Worm (Caenorhabditis elegans) whole organism, dauer: ENCODE results near the gene R13D7.2.

Experiments
- unc-62 ChIP-seq: sonication (generic microtip); optimal IDR thresholded peaks from 2 replicates; lab custom pipeline; 2017; ENCODE audit warnings: missing biosample characterization, missing genetic modification reagents, missing genetic modification characterization

The R13D7.2 gene

DNA sequence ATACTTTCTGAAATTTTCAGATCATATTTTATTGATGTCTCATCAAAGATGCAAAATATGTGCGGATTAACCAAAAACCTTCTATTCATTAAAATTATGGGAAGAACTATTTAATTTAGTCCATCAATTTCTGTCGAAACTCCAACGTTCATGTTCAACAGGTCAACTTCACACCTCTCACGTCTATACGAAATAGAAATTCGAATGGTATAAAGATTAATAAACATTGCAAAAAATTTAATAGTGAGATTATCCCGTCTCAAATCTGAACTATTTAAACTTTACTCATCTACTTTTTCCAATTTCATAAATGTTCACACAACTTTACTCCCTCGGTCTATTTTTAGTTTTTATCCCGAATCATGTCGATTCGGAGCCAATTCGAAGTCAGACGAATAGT lies at the start of gene R13D7.2:
R13D7.2 (plus strand) TSS at position 301 of the 400 bp plus-strand sequence.
- TF ChIP-seq unc-62 (GFP tag; lab: Kevin White, UChicago) = no peak

DNA sequence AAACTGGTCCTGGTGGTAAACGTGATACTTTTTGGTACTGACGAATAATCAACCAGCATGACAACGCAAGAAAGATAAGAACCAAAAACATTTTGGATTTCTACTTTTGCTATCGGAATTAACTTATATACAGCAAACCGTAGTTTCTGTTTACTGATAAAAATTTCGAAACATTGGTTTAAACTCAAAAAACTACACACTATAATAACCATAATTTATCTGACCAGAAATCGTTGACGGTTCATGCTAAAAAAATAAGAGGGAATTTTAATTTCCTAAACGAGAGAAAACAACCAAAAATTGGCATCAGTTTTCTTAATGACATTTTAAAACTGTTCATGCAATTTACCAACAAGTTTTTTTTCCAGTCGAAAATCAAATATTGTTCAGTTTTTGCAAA lies 48.0 kb upstream of the R13D7.2 start, which contains the start of gene cyp-35A1:
cyp-35A1 (minus strand) TSS at position 101 of the 400 bp plus-strand sequence.
- no peak for TF ChIP-seq unc-62 (GFP tag; lab: Kevin White, UChicago)

DNA sequence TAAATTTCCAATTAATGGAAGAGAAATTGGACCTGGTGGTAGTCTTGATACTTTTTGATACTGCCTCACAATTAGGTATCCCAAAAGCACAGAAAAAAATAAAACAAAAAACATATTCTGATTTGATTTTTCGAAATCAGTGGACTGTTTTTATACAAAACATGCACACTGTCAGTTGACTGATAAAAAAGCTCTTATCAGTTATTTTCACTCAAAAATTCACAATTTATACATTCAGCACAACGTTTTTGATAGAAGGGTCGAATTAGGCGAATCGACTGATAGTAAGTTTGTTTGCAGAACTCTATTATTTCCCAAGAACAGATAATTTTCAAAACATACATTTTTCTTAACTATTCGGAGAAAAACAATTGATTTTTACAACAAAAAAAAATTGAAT lies 45.6 kb upstream of the R13D7.2 start, which contains the start of gene cyp-35A2:
cyp-35A2 (minus strand) TSS at position 124 of the 400 bp plus-strand sequence.
- TF ChIP-seq unc-62 (GFP tag; lab: Kevin White, UChicago) = no peak

DNA sequence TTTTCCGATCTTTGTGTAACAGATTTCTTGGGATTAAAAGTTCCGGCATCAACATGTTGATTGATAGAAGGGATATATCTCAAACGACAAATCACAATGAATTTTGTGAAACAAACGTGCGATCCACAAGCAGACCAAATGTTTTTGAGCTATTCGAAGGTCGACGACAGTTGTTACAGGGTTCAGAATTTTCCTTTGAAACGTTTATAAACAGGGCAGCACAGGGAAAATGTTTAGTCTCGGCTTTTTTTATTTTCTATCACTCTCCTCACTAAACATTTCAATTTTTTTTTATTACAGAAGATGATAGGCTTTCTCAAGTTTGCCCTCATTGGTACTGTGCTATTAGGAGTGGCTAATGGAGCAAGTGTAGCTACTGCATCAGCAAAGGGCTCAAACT lies 44.7 kb upstream of the R13D7.2 start, which contains the start of gene exc-13:
exc-13 (plus strand) TSS at position 301 of the 400 bp plus-strand sequence.
- TF ChIP-seq unc-62 (GFP tag; lab: Kevin White, UChicago) = no peak

DNA sequence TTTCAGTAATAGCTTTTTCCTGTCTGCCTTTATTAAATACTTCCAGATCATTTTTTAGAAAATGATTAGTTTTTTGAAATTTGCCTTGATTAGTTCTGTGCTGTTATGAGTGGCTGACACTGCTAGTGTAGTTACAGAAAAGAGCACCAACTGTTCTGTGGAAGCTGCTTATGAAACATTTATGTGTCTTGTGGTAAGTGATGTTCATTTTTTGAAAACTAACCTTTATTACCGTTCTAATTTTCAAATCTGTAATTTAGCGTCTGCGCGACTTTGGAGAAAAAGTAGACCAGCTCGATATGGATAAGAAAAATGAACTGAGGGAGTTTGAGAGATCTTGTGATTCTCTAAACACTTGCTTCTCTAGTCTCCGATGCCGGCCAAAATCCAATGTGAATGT lies 40.1 kb upstream of the R13D7.2 start, which contains the start of gene srj-14:
srj-14 (plus strand) TSS at position 131 of the 400 bp plus-strand sequence.
- TF ChIP-seq unc-62 (GFP tag; lab: Kevin White, UChicago) = no peak

DNA sequence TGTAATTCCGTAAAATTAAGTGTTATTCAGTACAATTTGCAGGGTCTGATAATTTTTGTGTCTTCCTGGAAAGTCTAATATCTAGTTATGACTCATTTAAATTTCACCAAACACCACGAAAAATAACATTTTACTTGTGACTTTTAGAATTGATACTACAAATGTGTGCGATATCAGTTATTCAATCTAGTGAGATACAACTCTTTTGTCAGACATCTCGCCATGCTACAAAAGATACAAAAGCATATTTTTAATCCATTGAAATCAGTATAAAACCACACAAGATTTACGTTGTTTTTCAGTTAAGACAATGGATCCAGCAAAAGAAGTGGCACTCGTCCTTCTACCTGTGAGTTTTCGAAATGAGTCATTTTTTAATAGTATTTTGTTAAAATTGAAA lies 35.6 kb upstream of the R13D7.2 start, which contains the start of gene srx-56:
srx-56 (plus strand) TSS at position 301 of the 400 bp plus-strand sequence.
- no peak for TF ChIP-seq unc-62 (GFP tag; lab: Kevin White, UChicago)

DNA sequence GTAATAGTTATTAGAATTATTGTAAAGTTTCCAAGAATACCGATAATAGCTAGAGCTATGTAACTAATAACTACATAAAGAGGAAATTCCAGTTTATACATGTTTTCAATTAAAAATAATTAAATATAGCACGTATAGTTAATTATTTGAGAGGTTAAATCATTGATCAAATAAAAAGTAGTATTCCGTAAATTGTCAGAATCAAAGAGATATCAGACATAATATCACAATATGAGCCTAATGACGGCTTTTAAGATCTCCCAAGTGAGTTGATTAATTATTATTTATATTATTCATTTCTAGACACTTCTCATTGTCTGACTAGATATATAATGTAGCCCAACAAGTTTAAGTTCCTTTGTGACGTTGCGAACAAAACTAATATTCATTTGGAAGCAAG lies 30.3 kb upstream of the R13D7.2 start, which contains the start of gene srsx-24:
srsx-24 (minus strand) TSS at position 101 of the 400 bp plus-strand sequence.
- TF ChIP-seq unc-62 (GFP tag; lab: Kevin White, UChicago) = no peak

DNA sequence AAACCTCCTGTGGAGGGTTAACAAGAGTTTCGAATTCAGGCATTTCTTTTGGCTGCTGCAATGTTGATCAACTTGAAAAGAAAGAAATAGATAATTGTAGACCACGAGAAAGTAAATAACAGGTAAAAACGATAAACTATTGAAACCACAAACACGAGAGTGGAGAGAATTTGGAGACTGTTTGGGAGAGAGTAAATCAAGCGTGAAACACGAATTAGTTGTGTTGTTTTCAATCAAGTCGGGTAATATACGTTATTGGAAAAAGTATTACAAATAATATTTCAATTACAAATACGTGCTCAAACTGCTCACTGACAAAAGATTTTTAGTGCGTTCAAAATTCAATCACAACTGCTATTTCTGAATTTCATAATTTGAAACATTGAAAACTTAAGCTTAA lies 28.7 kb upstream of the R13D7.2 start, which contains the start of gene C03G6.17:
C03G6.17 (minus strand) TSS at position 101 of the 400 bp plus-strand sequence.
- no peak for TF ChIP-seq unc-62 (GFP tag; lab: Kevin White, UChicago)

DNA sequence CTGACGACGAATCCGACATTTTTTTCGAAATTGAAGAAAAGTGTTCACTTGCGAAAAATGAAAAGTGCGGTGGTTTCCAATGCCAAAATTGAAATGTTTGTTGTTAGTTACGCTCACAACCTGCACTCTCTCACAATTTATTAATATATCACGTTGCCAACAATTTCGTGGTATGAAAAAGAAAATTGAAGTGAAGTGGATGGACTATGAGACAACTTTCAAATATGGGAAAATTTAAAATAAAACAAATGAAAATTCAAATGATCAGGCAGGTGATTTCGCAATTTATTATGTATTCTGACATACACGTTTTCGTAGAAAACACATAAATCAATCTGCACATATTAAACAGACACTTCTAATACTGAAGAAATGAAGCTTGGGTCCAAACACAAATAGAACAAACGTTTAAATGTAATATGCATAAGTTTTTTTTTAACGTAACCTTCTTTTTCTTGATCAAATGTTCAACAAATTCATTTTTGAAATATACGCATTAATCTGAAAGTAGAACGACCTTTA lies 23.6 kb upstream of the R13D7.2 start, which contains the start of gene srp-6:
srp-6 (minus strand) TSS at position 51 of the 522 bp plus-strand sequence.
- TF ChIP-seq unc-62 (GFP tag; lab: Kevin White, UChicago) = no peak

DNA sequence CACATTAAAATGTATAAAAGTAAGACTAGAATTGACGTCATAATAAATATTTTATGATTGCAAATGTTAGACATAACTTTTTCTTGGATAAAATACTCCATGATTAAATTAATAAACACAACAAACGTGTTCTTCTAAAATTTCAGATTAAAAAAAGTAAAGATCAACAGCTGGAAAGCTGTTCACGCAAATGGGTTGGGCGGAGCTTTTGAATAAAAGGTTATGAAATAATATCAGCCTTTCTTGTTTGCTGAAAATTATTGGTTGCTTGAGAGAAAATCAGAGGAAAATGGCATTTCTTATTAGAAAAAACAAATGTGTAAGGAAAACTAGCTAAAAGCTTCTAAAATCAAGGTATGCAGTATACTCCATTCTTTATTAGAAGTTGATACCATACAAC lies 21.9 kb upstream of the R13D7.2 start, which contains the start of gene C02H6.3:
C02H6.3 (minus strand) TSS at position 101 of the 400 bp plus-strand sequence.
- TF ChIP-seq unc-62 (GFP tag; lab: Kevin White, UChicago) = no peak

DNA sequence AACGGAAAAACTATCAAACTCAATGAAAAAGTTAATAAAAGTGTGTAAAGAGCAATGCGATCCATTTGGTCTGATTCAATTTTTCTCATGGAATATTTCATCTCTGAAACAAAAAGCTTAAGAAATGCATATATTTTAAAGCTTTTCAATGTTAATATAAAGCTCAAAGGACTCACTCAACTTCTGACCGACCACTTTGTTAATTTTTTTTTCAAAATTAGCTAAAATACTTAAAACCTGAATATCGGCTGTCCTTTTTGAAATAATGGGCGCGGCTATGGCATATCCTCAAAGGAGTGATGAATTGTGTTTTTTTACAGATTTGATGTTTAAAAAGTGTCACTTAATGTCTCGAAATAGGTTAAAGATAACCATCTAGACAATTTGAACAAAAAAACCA lies 19.9 kb upstream of the R13D7.2 start, which contains the start of gene C02H6.1:
C02H6.1 (minus strand) TSS at position 101 of the 400 bp plus-strand sequence.
- no peak for TF ChIP-seq unc-62 (GFP tag; lab: Kevin White, UChicago)

DNA sequence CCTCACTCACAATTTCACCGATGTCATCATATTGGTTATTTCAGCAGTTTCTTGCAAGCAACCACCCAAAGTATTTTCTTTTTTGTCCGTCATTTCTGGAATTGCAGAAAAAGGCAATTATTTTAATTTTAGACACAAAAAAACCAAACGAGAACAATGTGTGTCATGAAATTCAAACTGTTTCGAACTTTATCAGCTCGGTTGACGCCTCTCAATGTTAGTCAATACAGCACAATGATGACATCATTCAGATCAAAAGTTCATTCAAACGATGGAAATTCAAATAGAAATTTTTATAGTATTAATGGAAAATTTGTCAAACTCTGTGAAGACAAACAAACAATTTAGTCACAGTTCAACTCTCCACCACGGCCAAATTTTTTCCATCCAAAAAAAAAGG lies 17.8 kb upstream of the R13D7.2 start, which contains the start of gene fbxa-105:
fbxa-105 (minus strand) TSS at position 97 of the 400 bp plus-strand sequence.
- TF ChIP-seq unc-62 (GFP tag; lab: Kevin White, UChicago) = no peak

DNA sequence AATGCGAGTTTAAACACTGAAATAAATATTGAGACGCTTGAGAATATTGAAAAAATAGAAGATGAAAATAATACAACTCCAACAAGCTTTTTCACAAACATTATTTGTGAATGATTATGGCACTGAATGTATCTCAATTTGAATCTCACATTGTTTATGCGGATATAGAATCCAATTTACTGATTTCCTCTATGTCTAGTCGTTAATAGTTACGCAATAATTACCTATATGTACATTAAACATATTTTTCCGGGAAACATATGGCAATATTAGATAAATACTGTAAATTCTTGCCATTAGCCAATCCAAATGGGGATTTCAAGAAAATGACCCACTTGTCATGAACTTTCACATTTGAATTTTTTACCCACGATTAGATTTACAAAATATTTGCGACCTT lies 14.3 kb upstream of the R13D7.2 start, which contains the start of gene srx-9:
srx-9 (minus strand) TSS at position 101 of the 400 bp plus-strand sequence.
- TF ChIP-seq unc-62 (GFP tag; lab: Kevin White, UChicago) = no peak

DNA sequence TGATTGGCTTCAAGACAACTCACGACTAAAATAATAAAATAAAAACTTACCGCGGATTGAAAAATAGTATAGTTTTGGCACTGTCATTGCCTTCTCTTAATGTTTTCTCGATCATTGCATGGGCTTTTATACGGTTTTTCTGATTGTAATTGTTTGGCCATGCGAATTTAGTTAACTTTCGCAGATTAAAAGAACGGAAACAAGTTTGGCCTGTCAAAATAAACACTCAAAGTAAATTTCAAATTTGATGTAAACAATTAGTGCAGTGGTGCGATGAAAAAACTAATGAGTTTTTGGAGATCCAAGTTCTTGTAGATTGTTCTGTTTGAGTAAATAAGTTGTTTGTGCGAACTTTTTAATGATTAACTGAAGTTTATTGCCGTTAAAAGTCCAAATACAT lies 10.5 kb upstream of the R13D7.2 start, which contains the start of gene gst-41:
gst-41 (minus strand) TSS at position 101 of the 400 bp plus-strand sequence.
- no peak for TF ChIP-seq unc-62 (GFP tag; lab: Kevin White, UChicago)

DNA sequence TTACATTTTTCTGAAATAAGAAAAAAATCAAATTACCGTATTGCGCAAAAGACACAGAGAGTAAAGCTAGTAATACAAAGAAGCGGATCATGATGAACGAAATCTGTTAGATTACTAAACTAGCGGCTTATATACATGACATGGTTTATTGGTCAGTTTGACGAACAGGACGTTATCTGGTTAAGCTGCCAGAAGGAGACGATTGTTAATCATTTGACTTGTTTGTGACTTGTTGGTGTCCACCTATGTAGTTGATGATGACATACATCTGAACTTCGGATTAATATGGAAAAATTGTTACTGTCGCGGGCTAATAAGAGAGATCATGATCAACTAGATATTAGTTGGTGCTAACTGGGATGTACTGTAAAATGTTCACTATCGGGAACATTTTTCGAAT lies 9.6 kb upstream of the R13D7.2 start, which contains the start of gene cnc-9:
cnc-9 (minus strand) TSS at position 101 of the 400 bp plus-strand sequence.
- no peak for TF ChIP-seq unc-62 (GFP tag; lab: Kevin White, UChicago)

DNA sequence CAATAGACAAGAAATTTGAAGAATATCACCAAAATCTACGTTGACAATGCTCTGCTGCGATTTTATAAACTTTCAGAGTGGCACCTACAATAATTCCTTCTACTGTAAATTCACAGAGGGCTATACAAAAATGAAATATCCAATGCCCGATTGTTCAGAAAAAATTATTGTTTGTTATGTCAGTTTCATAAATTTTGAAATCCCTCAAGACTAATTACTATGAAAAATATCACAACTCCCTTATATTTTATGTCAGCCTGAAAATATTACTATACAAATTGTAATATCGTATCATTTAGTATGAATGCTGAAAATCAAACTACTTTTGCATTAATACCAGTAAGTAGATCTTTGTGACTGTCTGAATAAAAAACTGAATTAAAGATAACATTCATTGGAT lies 9.1 kb upstream of the R13D7.2 start, which contains the start of gene srx-60:
srx-60 (plus strand) TSS at position 301 of the 400 bp plus-strand sequence.
- no peak for TF ChIP-seq unc-62 (GFP tag; lab: Kevin White, UChicago)
